Fruit fly (Drosophila melanogaster) whole organism, wandering third instar larva: ENCODE results near the gene cv.

Experiments
- Abd-B ChIP-seq: fragments of >200 bp; optimal IDR thresholded peaks from 2 replicates; lab custom pipeline; 2017; ENCODE audit warnings: missing biosample characterization, missing genetic modification characterization
- CG32264 ChIP-seq: fragments of 200-800 bp; sonication (Bioruptor generic); optimal IDR thresholded peaks from 2 replicates; lab custom pipeline; 2016; ENCODE audit warnings: missing biosample characterization, missing genetic modification characterization
- CG9705 ChIP-seq: fragments of 200-800 bp; sonication (Bioruptor generic); optimal IDR thresholded peaks from 2 replicates; lab custom pipeline; 2018; ENCODE audit warnings: missing biosample characterization, mild to moderate bottlenecking, missing genetic modification characterization
- CrebA ChIP-seq: fragments of 200-800 bp; sonication (Bioruptor generic); optimal IDR thresholded peaks from 2 replicates; lab custom pipeline; 2016; ENCODE audit warnings: missing biosample characterization, mild to moderate bottlenecking, missing genetic modification characterization, borderline replicate concordance
- Dfd ChIP-seq: fragments of >200 bp; optimal IDR thresholded peaks from 2 replicates; lab custom pipeline; 2017; ENCODE audit warnings: missing biosample characterization, missing genetic modification characterization
- Dif ChIP-seq: fragments of 200-275, 200-300 bp; sonication (Bioruptor generic); optimal IDR thresholded peaks from 2 replicates; lab custom pipeline; 2018; ENCODE audit warnings: missing biosample characterization, missing genetic modification characterization; ENCODE audit not compliant: partially characterized antibody
- HLH106 ChIP-seq: fragments of 200-800 bp; optimal IDR thresholded peaks from 3 replicates; lab custom pipeline; 2019; ENCODE audit warnings: missing biosample characterization, mild to moderate bottlenecking, missing genetic modification characterization, moderate library complexity
- Hnf4 ChIP-seq: fragments of 200-800 bp; sonication (Bioruptor generic); optimal IDR thresholded peaks from 2 replicates; lab custom pipeline; 2016; ENCODE audit warnings: missing biosample characterization, mild to moderate bottlenecking, missing genetic modification characterization
- Hr78 ChIP-seq: fragments of >200 bp; optimal IDR thresholded peaks from 2 replicates; lab custom pipeline; 2017; ENCODE audit warnings: missing biosample characterization, missing genetic modification characterization
- Hr83 ChIP-seq: fragments of 200-300 bp; sonication (Bioruptor generic); optimal IDR thresholded peaks from 2 replicates; lab custom pipeline; 2016; ENCODE audit warnings: missing biosample characterization, mild to moderate bottlenecking, missing genetic modification characterization, moderate library complexity; ENCODE audit not compliant: poor library complexity, severe bottlenecking
- Jra ChIP-seq: sonication (Bioruptor generic); optimal IDR thresholded peaks from 2 replicates; lab custom pipeline; 2016; ENCODE audit warnings: missing biosample characterization, missing genetic modification characterization
- Mio ChIP-seq: sonication (Bioruptor generic); optimal IDR thresholded peaks from 2 replicates; lab custom pipeline; 2016; ENCODE audit warnings: missing biosample characterization, missing genetic modification characterization
- N ChIP-seq: fragments of >200 bp; optimal IDR thresholded peaks from 2 replicates; lab custom pipeline; 2018; ENCODE audit warnings: missing biosample characterization, missing external identifiers, missing genetic modification characterization
- OdsH ChIP-seq: fragments of 200-800 bp; sonication (Bioruptor generic); optimal IDR thresholded peaks from 2 replicates; lab custom pipeline; 2016; ENCODE audit warnings: missing biosample characterization, mild to moderate bottlenecking, missing genetic modification characterization
- Rel ChIP-seq, 2 experiments: fragments of 200-800 bp; sonication (Bioruptor generic) in 1 of 2; optimal IDR thresholded peaks; 2 replicates in 1 of 2; 3 replicates in 1 of 2; lab custom pipeline; 2016 to 2019; ENCODE audit warnings: mild to moderate bottlenecking in 2 of 2, missing biosample characterization in 2 of 2, missing genetic modification characterization in 2 of 2, moderate library complexity in 1 of 2
- Sp1 ChIP-seq: fragments of 200-800 bp; sonication (Bioruptor generic); optimal IDR thresholded peaks from 3 replicates; lab custom pipeline; 2019; ENCODE audit warnings: missing biosample characterization, mild to moderate bottlenecking, missing genetic modification characterization, moderate library complexity
- Vsx2 ChIP-seq: fragments of 200-300, 225-300 bp; sonication (Bioruptor generic); optimal IDR thresholded peaks from 2 replicates; lab custom pipeline; 2018; ENCODE audit warnings: missing biosample characterization, missing genetic modification characterization; ENCODE audit not compliant: partially characterized antibody
- br ChIP-seq: fragments of 200-800 bp; sonication (Bioruptor generic); optimal IDR thresholded peaks from 2 replicates; lab custom pipeline; 2016; ENCODE audit warnings: missing biosample characterization, missing genetic modification characterization
- brk ChIP-seq: fragments of 200-800 bp; sonication (Bioruptor generic); optimal IDR thresholded peaks from 2 replicates; lab custom pipeline; 2016; ENCODE audit warnings: missing biosample characterization, mild to moderate bottlenecking, missing genetic modification characterization
- dl ChIP-seq, 2 experiments: fragments of 175-275, 200-275 bp in 1 of 2; fragments of 200-275 bp in 1 of 2; sonication (Bioruptor generic); optimal IDR thresholded peaks; lab custom pipeline; 2018; ENCODE audit warnings: mild to moderate bottlenecking in 2 of 2, missing biosample characterization in 2 of 2, missing genetic modification characterization in 2 of 2, moderate library complexity in 2 of 2; ENCODE audit not compliant: partially characterized antibody in 2 of 2, insufficient read depth in 1 of 2
- dmrt93B ChIP-seq: fragments of 200-800 bp; sonication (Bioruptor generic); optimal IDR thresholded peaks from 2 replicates; lab custom pipeline; 2018; ENCODE audit warnings: missing biosample characterization, mild to moderate bottlenecking, missing genetic modification characterization
- dsf ChIP-seq: sonication (Bioruptor generic); optimal IDR thresholded peaks from 2 replicates; lab custom pipeline; 2016; ENCODE audit warnings: missing biosample characterization, missing genetic modification characterization, borderline replicate concordance
- ey ChIP-seq: fragments of 200-800 bp; sonication (Bioruptor generic); optimal IDR thresholded peaks from 2 replicates; lab custom pipeline; 2016; ENCODE audit warnings: missing biosample characterization, missing genetic modification characterization
- foxo ChIP-seq, 2 experiments: fragments of 200-800 bp; sonication (Bioruptor generic); optimal IDR thresholded peaks; 2 replicates in 1 of 2; 3 replicates in 1 of 2; lab custom pipeline; 2016 to 2017; ENCODE audit warnings: missing biosample characterization in 2 of 2, missing genetic modification characterization in 2 of 2
- fru ChIP-seq: fragments of 200-800 bp; sonication (Bioruptor generic); optimal IDR thresholded peaks from 3 replicates; lab custom pipeline; 2016; ENCODE audit warnings: missing biosample characterization, mild to moderate bottlenecking, missing genetic modification characterization
- h ChIP-seq: fragments of 200-800 bp; sonication (Bioruptor generic); optimal IDR thresholded peaks from 3 replicates; lab custom pipeline; 2016; ENCODE audit warnings: missing biosample characterization, mild to moderate bottlenecking, missing genetic modification characterization
- jim ChIP-seq: fragments of 175-275, 200-325 bp; sonication (Bioruptor generic); optimal IDR thresholded peaks from 2 replicates; lab custom pipeline; 2016; ENCODE audit warnings: missing biosample characterization, mild to moderate bottlenecking, missing genetic modification characterization
- lola ChIP-seq: fragments of >200 bp; optimal IDR thresholded peaks from 2 replicates; lab custom pipeline; 2017; ENCODE audit warnings: missing biosample characterization, missing genetic modification characterization
- psq ChIP-seq: fragments of 200-800 bp; sonication (Bioruptor generic); optimal IDR thresholded peaks from 3 replicates; lab custom pipeline; 2017; ENCODE audit warnings: missing biosample characterization, mild to moderate bottlenecking, missing genetic modification characterization, moderate library complexity
- rgr ChIP-seq: fragments of 200-800 bp; sonication (Bioruptor generic); optimal IDR thresholded peaks from 3 replicates; lab custom pipeline; 2016; ENCODE audit warnings: missing biosample characterization, mild to moderate bottlenecking, missing genetic modification characterization
- sage ChIP-seq: fragments of 200-800 bp; sonication (Bioruptor generic); optimal IDR thresholded peaks from 2 replicates; lab custom pipeline; 2016; ENCODE audit warnings: missing biosample characterization, mild to moderate bottlenecking, missing genetic modification characterization
- sv ChIP-seq: fragments of 200-800 bp; sonication (Bioruptor generic); optimal IDR thresholded peaks from 3 replicates; lab custom pipeline; 2016; ENCODE audit warnings: missing biosample characterization, missing genetic modification characterization
- tai ChIP-seq: sonication (Bioruptor generic); optimal IDR thresholded peaks from 2 replicates; lab custom pipeline; 2016; ENCODE audit warnings: missing biosample characterization, missing genetic modification characterization
- usp ChIP-seq: fragments of >200 bp; optimal IDR thresholded peaks from 2 replicates; lab custom pipeline; 2017; ENCODE audit warnings: missing biosample characterization, missing genetic modification characterization
- woc ChIP-seq: sonication (Bioruptor generic); optimal IDR thresholded peaks from 2 replicates; lab custom pipeline; 2016; ENCODE audit warnings: missing biosample characterization, mild to moderate bottlenecking, missing genetic modification characterization

The cv gene

dm6 chrX:5648437-5648959 is 41.3 kb upstream of the cv start, which contains the start of gene OtopLa:
Gene OtopLa (minus strand): TSS chrX:5648487.
- no peak for TF ChIP-seq Hr83 (GFP tag; lab: Kevin White, UChicago)
- TF ChIP-seq brk: peak; percentile 4
- TF ChIP-seq ey (GFP tag; lab: Kevin White, UChicago): peak; percentile 72
- no peak for TF ChIP-seq jim
- peak; percentile 78 for TF ChIP-seq fru (GFP tag; lab: Kevin White, UChicago)
- TF ChIP-seq br (GFP tag; lab: Kevin White, UChicago): peak; percentile 63
- TF ChIP-seq Dif (GFP tag; lab: Kevin White, UChicago): no peak
- peak; percentile 52 for TF ChIP-seq psq (GFP tag; lab: Kevin White, UChicago)
- peak; percentile 72 for TF ChIP-seq h
- no peak for TF ChIP-seq Dfd (GFP tag; lab: Kevin White, UChicago)
- peak; percentile 60 for TF ChIP-seq Sp1 (GFP tag; lab: Kevin White, UChicago)
- TF ChIP-seq woc (GFP tag; lab: Kevin White, UChicago): peak; percentile 22
- no peak for TF ChIP-seq Hr78 (GFP tag; lab: Kevin White, UChicago)
- no peak for TF ChIP-seq Mio (GFP tag; lab: Kevin White, UChicago)
- peak; percentile 6 for TF ChIP-seq CG9705 (GFP tag; lab: Kevin White, UChicago)
- TF ChIP-seq Rel (GFP tag; optimal IDR thresholded peaks at IDR 0.05; lab: Kevin White, UChicago): no peak
- peak; percentile 18 for TF ChIP-seq Rel (tag; optimal IDR thresholded peaks at IDR 0.05; lab: Kevin White, UChicago)
- no peak for TF ChIP-seq Vsx2 (GFP tag; lab: Kevin White, UChicago)
- no peak for TF ChIP-seq CrebA (GFP tag; lab: Kevin White, UChicago)
- TF ChIP-seq tai (GFP tag; lab: Kevin White, UChicago): no peak
- peak; percentile 53 for TF ChIP-seq Hnf4 (GFP tag; lab: Kevin White, UChicago)
- TF ChIP-seq foxo (GFP tag; optimal IDR thresholded peaks at IDR 0.05; lab: Kevin White, UChicago): peak in 1 of 2 experiments; percentile 81
- no peak for TF ChIP-seq dl (GFP tag; optimal IDR thresholded peaks at IDR 0.05; lab: Kevin White, UChicago; ENCODE audit: insufficient read depth in 1 of 2, partially characterized antibody in 2 of 2)
- TF ChIP-seq Jra: no peak
- no peak for TF ChIP-seq Abd-B (GFP tag; lab: Kevin White, UChicago)
- TF ChIP-seq sv (GFP tag; lab: Kevin White, UChicago): peak; percentile 62
- TF ChIP-seq dsf (GFP tag; lab: Kevin White, UChicago): no peak
- peak; percentile 30 for TF ChIP-seq CG32264 (GFP tag; lab: Kevin White, UChicago)
- peak; percentile 25 for TF ChIP-seq dmrt93B
- TF ChIP-seq lola (GFP tag; lab: Kevin White, UChicago): no peak
- TF ChIP-seq rgr (GFP tag; lab: Kevin White, UChicago): peak; percentile 59
- peak; percentile 61 for TF ChIP-seq OdsH (GFP tag; lab: Kevin White, UChicago)
- TF ChIP-seq HLH106 (tag; lab: Kevin White, UChicago): peak; percentile 64

- TF ChIP-seq Dif (GFP tag; lab: Kevin White, UChicago): no peak
- TF ChIP-seq br (GFP tag; lab: Kevin White, UChicago): no peak
- TF ChIP-seq brk: no peak
- no peak for TF ChIP-seq jim
- TF ChIP-seq lola (GFP tag; lab: Kevin White, UChicago): no peak
- no peak for TF ChIP-seq dl (GFP tag; optimal IDR thresholded peaks at IDR 0.05; lab: Kevin White, UChicago; ENCODE audit: insufficient read depth in 1 of 2, partially characterized antibody in 2 of 2)
- TF ChIP-seq ey (GFP tag; lab: Kevin White, UChicago): no peak
These were observed 40.4 kb upstream of the cv start for dm6 chrX:5649387-5649786.

DNA sequence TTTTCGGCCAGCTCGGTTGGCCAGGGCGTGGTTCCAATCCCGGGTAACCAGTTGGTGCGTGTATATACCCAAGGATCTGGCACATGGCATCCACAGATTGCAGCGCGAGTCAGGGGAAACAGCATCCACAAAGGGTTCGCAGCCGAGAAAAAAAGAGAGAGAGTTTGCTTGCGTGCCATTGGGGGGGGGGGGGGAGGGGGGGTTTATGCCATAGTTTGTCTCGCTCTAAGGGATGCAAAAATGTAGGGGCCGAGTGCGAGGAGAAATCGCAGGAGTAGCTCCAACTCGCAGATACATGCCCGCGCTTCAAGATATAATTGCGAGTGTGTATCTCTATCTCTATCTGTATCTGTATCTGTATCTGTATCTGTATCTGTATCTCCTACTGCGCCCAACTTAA is 39.8 kb upstream of the cv start:
- TF ChIP-seq Dfd (GFP tag; lab: Kevin White, UChicago) (peak; percentile 70), brk (no peak)

- TF ChIP-seq Hr83 (GFP tag; lab: Kevin White, UChicago) (no peak), sage (GFP tag; lab: Kevin White, UChicago) (no peak), usp (GFP tag; lab: Kevin White, UChicago) (no peak), N (no peak)
These were observed 27.8 kb upstream of the cv start for dm6 chrX:5661971-5662370.
